Fruit fly (Drosophila melanogaster) whole organism, prepupa: Measurements from ENCODE around the gene beg.

Experiments used
- CG16779 ChIP-seq: fragments of 200-800 bp; sonication (Bioruptor generic); optimal IDR thresholded peaks from 3 replicates; lab custom pipeline; 2017; ENCODE audit warnings: missing biosample characterization, mild to moderate bottlenecking, missing genetic modification characterization
- CG8119 ChIP-seq: fragments of 200-800 bp; sonication (Bioruptor generic); IDR thresholded peaks from 3 replicates; pipeline ENCODE4 v1.3.6; 2022; ENCODE audit warnings: missing biosample characterization, missing genetic modification characterization

DNA sequence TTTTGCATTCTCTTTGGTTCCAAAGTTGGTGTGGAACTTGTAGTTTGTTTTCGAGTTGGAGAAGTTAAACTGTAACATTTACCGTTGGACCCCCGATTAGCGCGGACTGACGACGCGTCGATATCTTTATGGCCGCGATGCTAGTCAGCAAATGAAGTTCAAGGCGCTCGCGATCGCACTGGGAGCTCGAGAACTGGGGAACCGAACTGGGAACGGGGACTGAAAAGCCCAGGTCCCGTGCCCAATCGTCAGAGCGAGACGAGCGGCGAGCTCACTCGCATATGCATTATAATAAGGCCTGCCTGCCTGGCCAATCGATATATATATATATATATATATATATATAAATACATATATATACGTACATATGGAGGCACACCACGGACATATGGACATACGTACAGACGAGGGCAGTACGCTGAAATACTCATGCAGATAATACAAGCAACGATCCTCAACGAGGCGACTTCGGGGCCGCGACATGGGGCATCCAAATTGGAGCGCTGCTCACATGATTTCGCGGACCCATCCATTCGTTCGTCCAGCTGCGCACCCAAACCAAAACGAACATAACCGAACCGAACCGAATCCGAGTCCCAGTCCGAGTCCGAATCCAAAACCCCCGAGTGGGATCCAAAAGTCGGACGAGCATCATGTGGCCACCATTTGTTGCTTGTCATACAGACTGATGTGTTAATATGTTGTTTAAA, 33.2 kb upstream of the beg start:
- TF ChIP-seq CG16779 (tag; lab: Kevin White, UChicago) (no peak), CG8119 (no peak)
